Worm (Caenorhabditis elegans) whole organism, late embryonic: Measurements from ENCODE around the gene W09G10.9.
"Not testable (repeated sequence)": the region's sequence is repeated elsewhere in the genome, so short reads cannot be mapped to it uniquely, and the experiment has no call there.

Experiments
- C08G9.2 ChIP-seq: sonication (generic microtip); optimal IDR thresholded peaks from 2 replicates; lab custom pipeline; 2016; ENCODE audit warnings: mild to moderate bottlenecking, missing genetic modification characterization, moderate library complexity, missing compliant biosample characterization
- F13H6.1 ChIP-seq: sonication (generic microtip); optimal IDR thresholded peaks from 2 replicates; lab custom pipeline; 2016; ENCODE audit warnings: missing genetic modification characterization, missing compliant biosample characterization
- K09A11.1 ChIP-seq: sonication (generic microtip); optimal IDR thresholded peaks from 2 replicates; lab custom pipeline; 2017; ENCODE audit warnings: antibody characterized with exemption, mild to moderate bottlenecking, missing genetic modification characterization, missing compliant biosample characterization; ENCODE audit not compliant: insufficient read depth
- Y22D7AL.16 ChIP-seq: sonication (generic microtip); optimal IDR thresholded peaks from 2 replicates; lab custom pipeline; 2016; ENCODE audit warnings: missing genetic modification characterization, missing compliant biosample characterization
- ahr-1 ChIP-seq: sonication (generic microtip); optimal IDR thresholded peaks from 2 replicates; lab custom pipeline; 2016; ENCODE audit warnings: missing genetic modification characterization, missing compliant biosample characterization
- ama-1 ChIP-seq: fragments of 150-350 bp; optimal IDR thresholded peaks from 2 replicates; lab custom pipeline; 2014
- ceh-14 ChIP-seq: sonication (generic microtip); optimal IDR thresholded peaks from 2 replicates; lab custom pipeline; 2016; ENCODE audit warnings: missing genotype, missing genetic modification characterization, missing compliant biosample characterization
- ceh-18 ChIP-seq: sonication (generic microtip); optimal IDR thresholded peaks from 2 replicates; lab custom pipeline; 2016; ENCODE audit warnings: missing genetic modification characterization, missing compliant biosample characterization
- ceh-19 ChIP-seq: fragments of 200-800 bp; sonication (Bioruptor generic); optimal IDR thresholded peaks from 2 replicates; lab custom pipeline; 2018; ENCODE audit warnings: mild to moderate bottlenecking, missing genetic modification characterization, missing compliant biosample characterization
- ceh-2 ChIP-seq: sonication (generic microtip); optimal IDR thresholded peaks from 2 replicates; lab custom pipeline; 2016; ENCODE audit warnings: missing genotype, missing genetic modification characterization, missing compliant biosample characterization
- ceh-24 ChIP-seq: sonication (generic microtip); optimal IDR thresholded peaks from 2 replicates; lab custom pipeline; 2016; ENCODE audit warnings: mild to moderate bottlenecking, missing genetic modification characterization, missing compliant biosample characterization
- ceh-45 ChIP-seq: fragments of 200-800 bp; sonication (Bioruptor generic); IDR thresholded peaks from 2 replicates; pipeline ENCODE4 v1.3.6; 2022; ENCODE audit warnings: missing genetic modification reagents, missing genetic modification characterization, missing compliant biosample characterization
- dmd-4 ChIP-seq: sonication (generic microtip); optimal IDR thresholded peaks from 2 replicates; lab custom pipeline; 2016; ENCODE audit warnings: borderline replicate concordance, missing genetic modification characterization, missing compliant biosample characterization
- dve-1 ChIP-seq: sonication (generic microtip); optimal IDR thresholded peaks from 2 replicates; lab custom pipeline; 2017; ENCODE audit warnings: antibody characterized with exemption, mild to moderate bottlenecking, missing genetic modification characterization, missing compliant biosample characterization
- elt-2 ChIP-seq: sonication (generic microtip); optimal IDR thresholded peaks from 2 replicates; lab custom pipeline; 2016; ENCODE audit warnings: missing genetic modification reagents, missing genetic modification characterization, missing compliant biosample characterization
- ets-4 ChIP-seq: sonication (generic microtip); optimal IDR thresholded peaks from 2 replicates; lab custom pipeline; 2016; ENCODE audit warnings: missing genetic modification characterization, missing compliant biosample characterization
- eyg-1 ChIP-seq: sonication (generic microtip); optimal IDR thresholded peaks from 2 replicates; lab custom pipeline; 2016; ENCODE audit warnings: missing genotype, missing genetic modification characterization, missing compliant biosample characterization
- fkh-10 ChIP-seq: fragments of 150-350 bp; optimal IDR thresholded peaks from 2 replicates; lab custom pipeline; 2014; ENCODE audit warnings: missing biosample characterization, missing genetic modification reagents, missing genetic modification characterization
- fkh-6 ChIP-seq: sonication (generic microtip); optimal IDR thresholded peaks from 2 replicates; lab custom pipeline; 2016; ENCODE audit warnings: missing genetic modification characterization, missing compliant biosample characterization
- gmeb-2 ChIP-seq: sonication (generic microtip); optimal IDR thresholded peaks from 2 replicates; lab custom pipeline; 2016; ENCODE audit warnings: missing genetic modification characterization, inconsistent platforms, missing compliant biosample characterization
- hlh-8 ChIP-seq: sonication (generic microtip); optimal IDR thresholded peaks from 2 replicates; lab custom pipeline; 2016; ENCODE audit warnings: missing genotype, missing genetic modification characterization, missing compliant biosample characterization
- lim-6 ChIP-seq: sonication (generic microtip); optimal IDR thresholded peaks from 2 replicates; lab custom pipeline; 2016; ENCODE audit warnings: missing genetic modification characterization, missing compliant biosample characterization
- lin-11 ChIP-seq: fragments of 200-800 bp; sonication (Bioruptor generic); optimal IDR thresholded peaks from 2 replicates; lab custom pipeline; 2018; ENCODE audit warnings: mild to moderate bottlenecking, missing genetic modification characterization, missing compliant biosample characterization
- mec-3 ChIP-seq: sonication (generic microtip); optimal IDR thresholded peaks from 2 replicates; lab custom pipeline; 2016; ENCODE audit warnings: borderline replicate concordance, missing genetic modification characterization, missing compliant biosample characterization
- odd-2 ChIP-seq: sonication (generic microtip); optimal IDR thresholded peaks from 2 replicates; lab custom pipeline; 2017; ENCODE audit warnings: antibody characterized with exemption, mild to moderate bottlenecking, missing genetic modification characterization, missing compliant biosample characterization
- pag-3 ChIP-seq: sonication (generic microtip); optimal IDR thresholded peaks from 2 replicates; lab custom pipeline; 2016; ENCODE audit warnings: missing compliant biosample characterization, missing genetic modification characterization, borderline replicate concordance
- pat-9 ChIP-seq: fragments of 200-800 bp; sonication (Bioruptor generic); optimal IDR thresholded peaks from 2 replicates; lab custom pipeline; 2018; ENCODE audit warnings: mild to moderate bottlenecking, missing genetic modification characterization, moderate library complexity, missing compliant biosample characterization
- pax-1 ChIP-seq: fragments of 150-350 bp; optimal IDR thresholded peaks from 2 replicates; lab custom pipeline; 2014; ENCODE audit warnings: missing biosample characterization, missing genetic modification characterization
- pha-2 ChIP-seq: sonication (generic microtip); optimal IDR thresholded peaks from 2 replicates; lab custom pipeline; 2017; ENCODE audit warnings: mild to moderate bottlenecking, missing genetic modification characterization, missing compliant biosample characterization
- pha-4 ChIP-seq: fragments of 150-350 bp; optimal IDR thresholded peaks from 2 replicates; lab custom pipeline; 2018; ENCODE audit warnings: missing biosample characterization, missing genetic modification reagents, missing genetic modification characterization
- pqm-1 ChIP-seq: sonication (generic microtip); optimal IDR thresholded peaks from 2 replicates; lab custom pipeline; 2016; ENCODE audit warnings: missing genetic modification characterization, missing compliant biosample characterization
- ref-2 ChIP-seq: sonication (generic microtip); optimal IDR thresholded peaks from 2 replicates; lab custom pipeline; 2016; ENCODE audit warnings: missing genetic modification characterization, missing compliant biosample characterization
- rnt-1 ChIP-seq: sonication (generic microtip); optimal IDR thresholded peaks from 2 replicates; lab custom pipeline; 2016; ENCODE audit warnings: missing genetic modification characterization, missing compliant biosample characterization
- sox-4 ChIP-seq: sonication (generic microtip); optimal IDR thresholded peaks from 2 replicates; lab custom pipeline; 2017; ENCODE audit warnings: mild to moderate bottlenecking, missing genetic modification characterization, inconsistent platforms, missing compliant biosample characterization
- syd-9 ChIP-seq: sonication (generic microtip); optimal IDR thresholded peaks from 2 replicates; lab custom pipeline; 2016; ENCODE audit warnings: mild to moderate bottlenecking, missing genetic modification characterization, moderate library complexity, missing compliant biosample characterization
- tbx-2 ChIP-seq: sonication (generic microtip); optimal IDR thresholded peaks from 2 replicates; lab custom pipeline; 2016; ENCODE audit warnings: missing genetic modification characterization, missing compliant biosample characterization
- tbx-7 ChIP-seq: sonication (generic microtip); optimal IDR thresholded peaks from 2 replicates; lab custom pipeline; 2016; ENCODE audit warnings: missing genotype, missing genetic modification characterization, missing compliant biosample characterization
- unc-3 ChIP-seq, 2 experiments: fragments of 200-800 bp in 1 of 2; sonication (Bioruptor generic) in 1 of 2; sonication (generic microtip) in 1 of 2; conservative IDR thresholded peaks in 1 of 2; optimal IDR thresholded peaks in 1 of 2; 2 replicates each; pipeline versions ENCODE4 v1.3.6 to Lab custom; 2016 to 2022; ENCODE audit warnings: missing compliant biosample characterization in 2 of 2, missing genetic modification characterization in 2 of 2, missing genetic modification reagents in 1 of 2
- unc-55 ChIP-seq: sonication (generic microtip); optimal IDR thresholded peaks from 2 replicates; lab custom pipeline; 2017; ENCODE audit warnings: missing biosample characterization, missing genetic modification reagents, missing genetic modification characterization

W09G10.9 gene

ce11 chrII:3482231-3482630 lies 39.4 kb upstream of the W09G10.9 start, which contains the start of gene smu-2 (continued):
- no peak for TF ChIP-seq eyg-1 (tag; lab: Kevin White, UChicago)
- TF ChIP-seq ceh-19 = no peak
- TF ChIP-seq F13H6.1 (tag; lab: Kevin White, UChicago) = no peak
- peak; percentile 35 for TF ChIP-seq rnt-1 (tag; lab: Kevin White, UChicago)
- TF ChIP-seq unc-55 (GFP tag; lab: Kevin White, UChicago) = no peak
- TF ChIP-seq ahr-1 = peak; percentile 40
- TF ChIP-seq ama-1 = no peak
- TF ChIP-seq ref-2 (tag; lab: Kevin White, UChicago) = peak; percentile 59
- peak; percentile 48 for TF ChIP-seq ceh-18 (tag; lab: Kevin White, UChicago)
- TF ChIP-seq lim-6 = peak; percentile 92
- TF ChIP-seq tbx-7 (tag; lab: Kevin White, UChicago) = peak; percentile 84
- peak; percentile 91 for TF ChIP-seq C08G9.2 (tag; lab: Kevin White, UChicago)
- no peak for TF ChIP-seq K09A11.1 (tag; lab: Kevin White, UChicago)
- peak; percentile 42 for TF ChIP-seq hlh-8 (tag; lab: Kevin White, UChicago)
- TF ChIP-seq dmd-4 (tag; lab: Kevin White, UChicago) = no peak
- peak; percentile 82 for TF ChIP-seq ceh-14 (tag; lab: Kevin White, UChicago)
- TF ChIP-seq fkh-6 (tag; lab: Kevin White, UChicago) = peak; percentile 12
- no peak for TF ChIP-seq pag-3 (tag; lab: Kevin White, UChicago)
- no peak for TF ChIP-seq pha-2 (tag; lab: Kevin White, UChicago)
- no peak for TF ChIP-seq Y22D7AL.16 (tag; lab: Kevin White, UChicago)

ce11 chrII:3490797-3491196 lies 30.8 kb upstream of the W09G10.9 start, which contains the start of gene fbxb-112:
Gene fbxb-112, plus strand, starts transcription at chrII:3491097.
- TF ChIP-seq ets-4; fkh-6 (tag; lab: Kevin White, UChicago); pqm-1 (tag; lab: Kevin White, UChicago): not testable (repeated sequence)

- peak; percentile 35 for TF ChIP-seq elt-2 (tag; lab: Kevin White, UChicago)
- TF ChIP-seq gmeb-2 (tag; lab: Kevin White, UChicago) = no peak
These were observed 22.2 kb upstream of the W09G10.9 start, which contains the start of gene Y49F6B.9 for ce11 chrII:3499386-3499785. Gene Y49F6B.9, minus strand, starts transcription at chrII:3499387.

ce11 chrII:3500373-3500772 lies 21.2 kb upstream of the W09G10.9 start:
- TF ChIP-seq tbx-7 (tag; lab: Kevin White, UChicago) = no peak
- TF ChIP-seq C08G9.2 (tag; lab: Kevin White, UChicago) = peak; percentile 14

ce11 chrII:3502011-3502410 lies 19.6 kb upstream of the W09G10.9 start:
- TF ChIP-seq ceh-2 (tag; lab: Kevin White, UChicago) = no peak
- 0 out of 2 replicates have a peak, but pooled peaks have one; percentile 6 for TF ChIP-seq ceh-45 (GFP tag; lab: Robert Waterston, UW)

- TF ChIP-seq syd-9 (tag; lab: Kevin White, UChicago) (no peak), tbx-7 (tag; lab: Kevin White, UChicago) (peak; percentile 84), fkh-10 (GFP tag; lab: Kevin White, UChicago) (no peak), dve-1 (no peak), sox-4 (tag; lab: Kevin White, UChicago) (no peak), gmeb-2 (tag; lab: Kevin White, UChicago) (peak; percentile 30), odd-2 (tag; lab: Kevin White, UChicago) (no peak), F13H6.1 (tag; lab: Kevin White, UChicago) (peak; percentile 51), pax-1 (peak; percentile 44), ceh-45 (GFP tag; lab: Robert Waterston, UW) (no peak), pha-4 (tag; lab: Kevin White, UChicago) (no peak), tbx-2 (tag; lab: Kevin White, UChicago) (peak; percentile 83), pha-2 (tag; lab: Kevin White, UChicago) (no peak), ceh-19 (no peak), lin-11 (tag; lab: Kevin White, UChicago) (no peak), pat-9 (tag; lab: Kevin White, UChicago) (no peak), ets-4 (peak; percentile 88), unc-3 (GFP tag; conservative IDR thresholded peaks at IDR 0.05; lab: Robert Waterston, UW) (no peak), unc-3 (tag; optimal IDR thresholded peaks at IDR 0.05; lab: Kevin White, UChicago) (peak; percentile 31), ceh-24 (tag; lab: Kevin White, UChicago) (no peak), ama-1 (no peak), mec-3 (tag; lab: Kevin White, UChicago) (peak; percentile 86)
These were observed 18.9 kb upstream of the W09G10.9 start, which contains the start of the genes col-71 and Y49F6B.2 for ce11 chrII:3502520-3503323. Gene col-71, minus strand, starts transcription at chrII:3502570. Gene Y49F6B.2, plus strand, starts transcription at chrII:3502968.
